Worm (Caenorhabditis elegans) whole organism, young adult: Measurements from ENCODE around the gene K09D9.1.

ENCODE experiments used
- B0336.3 ChIP-seq: fragments of 200-800 bp; sonication (Bioruptor generic); IDR thresholded peaks from 2 replicates; pipeline ENCODE4 v1.3.6; 2022; ENCODE audit warnings: missing genetic modification characterization, missing compliant biosample characterization
- C17E4.6 ChIP-seq: fragments of 200-800 bp; sonication (Bioruptor generic); IDR thresholded peaks from 2 replicates; pipeline ENCODE4 v1.3.6; 2022; ENCODE audit warnings: missing genetic modification reagents, missing genetic modification characterization, missing compliant biosample characterization
- F37B4.10 ChIP-seq: fragments of 200-800 bp; sonication (Bioruptor generic); IDR thresholded peaks from 2 replicates; pipeline ENCODE4 v1.3.6; 2022; ENCODE audit warnings: missing genetic modification characterization, missing compliant biosample characterization
- F49E8.2 ChIP-seq: sonication (generic microtip); optimal IDR thresholded peaks from 3 replicates; lab custom pipeline; 2017; ENCODE audit warnings: missing genetic modification characterization, mild to moderate bottlenecking, missing compliant biosample characterization, antibody characterized with exemption, moderate library complexity; ENCODE audit not compliant: insufficient read depth
- F57C9.4 ChIP-seq: sonication (generic microtip); optimal IDR thresholded peaks from 2 replicates; lab custom pipeline; 2017; ENCODE audit warnings: mild to moderate bottlenecking, missing genetic modification characterization, missing compliant biosample characterization
- K11D2.4 ChIP-seq: fragments of 200-800 bp; sonication (Bioruptor generic); IDR thresholded peaks from 2 replicates; pipeline ENCODE4 v1.3.6; 2022; ENCODE audit warnings: missing genetic modification reagents, missing genetic modification characterization, missing compliant biosample characterization
- ZK185.1 ChIP-seq: sonication (generic microtip); optimal IDR thresholded peaks from 2 replicates; lab custom pipeline; 2016; ENCODE audit warnings: mild to moderate bottlenecking, missing genetic modification characterization, missing compliant biosample characterization; ENCODE audit not compliant: poor library complexity, severe bottlenecking
- aptf-2 ChIP-seq: fragments of 200-800 bp; sonication (Bioruptor generic); conservative IDR thresholded peaks from 2 replicates; pipeline ENCODE4 v1.3.6; 2022; ENCODE audit warnings: missing genetic modification reagents, missing genetic modification characterization, missing compliant biosample characterization
- atf-7 ChIP-seq: sonication (generic microtip); optimal IDR thresholded peaks from 2 replicates; lab custom pipeline; 2017; ENCODE audit warnings: mild to moderate bottlenecking, missing genetic modification characterization, missing compliant biosample characterization
- attf-5 ChIP-seq: fragments of 200-800 bp; sonication (Bioruptor generic); optimal IDR thresholded peaks from 2 replicates; lab custom pipeline; 2018; ENCODE audit warnings: mild to moderate bottlenecking, missing genetic modification characterization, missing compliant biosample characterization
- attf-6 ChIP-seq: fragments of 200-800 bp; sonication (Bioruptor generic); IDR thresholded peaks from 2 replicates; pipeline ENCODE4 v1.3.6; 2022; ENCODE audit warnings: missing genetic modification reagents, missing genetic modification characterization, missing compliant biosample characterization
- ccch-3 ChIP-seq: fragments of 200-800 bp; sonication (Bioruptor generic); optimal IDR thresholded peaks from 2 replicates; lab custom pipeline; 2018; ENCODE audit warnings: mild to moderate bottlenecking, missing genetic modification characterization, missing compliant biosample characterization
- cebp-1 ChIP-seq, 2 experiments: fragments of 200-800 bp in 1 of 2; sonication (Bioruptor generic) in 1 of 2; sonication (generic microtip) in 1 of 2; IDR thresholded peaks in 1 of 2; optimal IDR thresholded peaks in 1 of 2; 2 replicates each; pipeline versions ENCODE4 v1.3.6 to Lab custom; 2017 to 2022; ENCODE audit warnings: missing compliant biosample characterization in 2 of 2, missing genetic modification characterization in 2 of 2, mild to moderate bottlenecking in 1 of 2, missing genetic modification reagents in 1 of 2, moderate library complexity in 1 of 2
- ceh-27 ChIP-seq: fragments of 200-800 bp; sonication (Bioruptor generic); optimal IDR thresholded peaks from 2 replicates; lab custom pipeline; 2018; ENCODE audit warnings: mild to moderate bottlenecking, missing genetic modification characterization, moderate library complexity, missing compliant biosample characterization
- dpl-1 ChIP-seq: fragments of 150-350 bp; optimal IDR thresholded peaks from 2 replicates; lab custom pipeline; 2014; ENCODE audit warnings: missing biosample characterization, missing genetic modification reagents, missing genetic modification characterization
- efl-1 ChIP-seq: fragments of 150-350 bp; optimal IDR thresholded peaks from 2 replicates; lab custom pipeline; 2014; ENCODE audit warnings: missing biosample characterization, missing genetic modification reagents, missing genetic modification characterization
- egl-18 ChIP-seq: fragments of 200-800 bp; sonication (Bioruptor generic); IDR thresholded peaks from 2 replicates; pipeline ENCODE4 v1.3.6; 2022; ENCODE audit warnings: missing genetic modification reagents, missing genetic modification characterization, missing compliant biosample characterization
- egl-44 ChIP-seq: fragments of 200-800 bp; sonication (Bioruptor generic); IDR thresholded peaks from 2 replicates; pipeline ENCODE4 v1.3.6; 2022; ENCODE audit warnings: missing genetic modification reagents, missing genetic modification characterization, missing compliant biosample characterization
- ets-4 ChIP-seq: fragments of 200-800 bp; sonication (Bioruptor generic); optimal IDR thresholded peaks from 2 replicates; lab custom pipeline; 2018; ENCODE audit warnings: mild to moderate bottlenecking, missing genetic modification characterization, missing compliant biosample characterization
- fkh-3 ChIP-seq: sonication (generic microtip); optimal IDR thresholded peaks from 2 replicates; lab custom pipeline; 2016; ENCODE audit warnings: mild to moderate bottlenecking, missing genetic modification characterization, missing compliant biosample characterization
- gei-17 ChIP-seq: fragments of 200-800 bp; sonication (Bioruptor generic); optimal IDR thresholded peaks from 2 replicates; lab custom pipeline; 2018; ENCODE audit warnings: mild to moderate bottlenecking, missing genetic modification characterization, missing compliant biosample characterization
- hmg-20 ChIP-seq: fragments of 200-800 bp; sonication (Bioruptor generic); IDR thresholded peaks from 2 replicates; pipeline ENCODE4 v1.3.6; 2022; ENCODE audit warnings: missing genetic modification reagents, missing genetic modification characterization, missing compliant biosample characterization
- let-607 ChIP-seq, 2 experiments: fragments of 200-800 bp in 1 of 2; sonication (Bioruptor generic) in 1 of 2; sonication (generic microtip) in 1 of 2; optimal IDR thresholded peaks; 2 replicates each; lab custom pipeline; 2016 to 2018; ENCODE audit warnings: mild to moderate bottlenecking in 2 of 2, missing compliant biosample characterization in 2 of 2, missing genetic modification characterization in 2 of 2, moderate library complexity in 2 of 2, missing genotype in 1 of 2
- lin-54 ChIP-seq: fragments of 200-800 bp; sonication (Bioruptor generic); optimal IDR thresholded peaks from 2 replicates; lab custom pipeline; 2018; ENCODE audit warnings: mild to moderate bottlenecking, missing genetic modification characterization, missing compliant biosample characterization
- lir-1 ChIP-seq: fragments of 200-800 bp; sonication (Bioruptor generic); conservative IDR thresholded peaks from 2 replicates; pipeline ENCODE4 v1.3.6; 2022; ENCODE audit warnings: missing genetic modification reagents, missing genetic modification characterization, missing compliant biosample characterization
- madf-10 ChIP-seq: sonication (generic microtip); optimal IDR thresholded peaks from 2 replicates; lab custom pipeline; 2016; ENCODE audit warnings: mild to moderate bottlenecking, missing genetic modification characterization, missing compliant biosample characterization
- madf-6 ChIP-seq: fragments of 200-800 bp; sonication (Bioruptor generic); IDR thresholded peaks from 2 replicates; pipeline ENCODE4 v1.3.6; 2022; ENCODE audit warnings: missing genetic modification reagents, missing genetic modification characterization, missing compliant biosample characterization
- mel-28 ChIP-seq: sonication (generic microtip); optimal IDR thresholded peaks from 2 replicates; lab custom pipeline; 2016; ENCODE audit warnings: borderline replicate concordance, mild to moderate bottlenecking, missing genetic modification characterization, missing compliant biosample characterization
- mxl-1 ChIP-seq: sonication (generic microtip); optimal IDR thresholded peaks from 2 replicates; lab custom pipeline; 2016; ENCODE audit warnings: missing genetic modification characterization, missing compliant biosample characterization
- nfya-1 ChIP-seq: sonication (generic microtip); optimal IDR thresholded peaks from 2 replicates; lab custom pipeline; 2017; ENCODE audit warnings: antibody characterized with exemption, missing compliant biosample characterization, missing genetic modification characterization, borderline replicate concordance; ENCODE audit not compliant: insufficient read depth
- nfya-2 ChIP-seq: fragments of 200-800 bp; sonication (Bioruptor generic); IDR thresholded peaks from 2 replicates; pipeline ENCODE4 v1.3.6; 2022; ENCODE audit warnings: missing genetic modification reagents, missing genetic modification characterization, missing compliant biosample characterization
- pha-4 ChIP-seq: fragments of 150-350 bp; sonication (generic microtip); optimal IDR thresholded peaks from 2 replicates; lab custom pipeline; 2014; ENCODE audit warnings: missing biosample characterization, missing genetic modification reagents, missing genetic modification characterization
- rpc-1 ChIP-seq, 2 experiments: fragments of 150-350 bp in 1 of 2; sonication (generic microtip) in 1 of 2; optimal IDR thresholded peaks; 2 replicates each; lab custom pipeline; 2014 to 2018; ENCODE audit warnings: missing biosample characterization in 1 of 2, missing genetic modification characterization in 1 of 2, missing genetic modification reagents in 1 of 2, missing genotype in 1 of 2
- snpc-1.1 ChIP-seq: sonication (generic microtip); optimal IDR thresholded peaks from 2 replicates; lab custom pipeline; 2017; ENCODE audit warnings: missing genetic modification characterization, mild to moderate bottlenecking, missing compliant biosample characterization, antibody characterized with exemption, moderate library complexity, missing genotype, missing genetic modification reagents; ENCODE audit not compliant: insufficient read depth
- somi-1 ChIP-seq: fragments of 200-800 bp; sonication (Bioruptor generic); optimal IDR thresholded peaks from 2 replicates; lab custom pipeline; 2018; ENCODE audit warnings: mild to moderate bottlenecking, missing genetic modification characterization, missing compliant biosample characterization
- tbp1 ChIP-seq: fragments of 200-800 bp; sonication (Bioruptor generic); optimal IDR thresholded peaks from 2 replicates; lab custom pipeline; 2018; ENCODE audit warnings: mild to moderate bottlenecking, missing genetic modification characterization, missing compliant biosample characterization
- unc-62 ChIP-seq: fragments of 150-350 bp; optimal IDR thresholded peaks from 2 replicates; lab custom pipeline; 2014; ENCODE audit warnings: missing biosample characterization, missing genetic modification reagents, missing genetic modification characterization
- zfh-2 ChIP-seq: fragments of 200-800 bp; sonication (Bioruptor generic); conservative IDR thresholded peaks from 2 replicates; pipeline ENCODE4 v1.3.6; 2022; ENCODE audit warnings: missing genetic modification reagents, missing genetic modification characterization, missing compliant biosample characterization
- ztf-26 ChIP-seq: sonication (generic microtip); optimal IDR thresholded peaks from 2 replicates; lab custom pipeline; 2017; ENCODE audit warnings: missing genetic modification characterization, missing compliant biosample characterization
- ztf-28 ChIP-seq: fragments of 200-800 bp; sonication (Bioruptor generic); IDR thresholded peaks from 2 replicates; pipeline ENCODE4 v1.3.6; 2022; ENCODE audit warnings: missing genetic modification reagents, missing genetic modification characterization, missing compliant biosample characterization
- ztf-3 ChIP-seq: fragments of 200-800 bp; sonication (Bioruptor generic); optimal IDR thresholded peaks from 2 replicates; lab custom pipeline; 2018; ENCODE audit warnings: mild to moderate bottlenecking, missing genetic modification characterization, missing compliant biosample characterization

K09D9.1 gene

ce11 chrV:4007927-4008326 lies 16.9 kb upstream of the K09D9.1 start, which contains the start of gene srh-7:
srh-7 (plus strand) TSS chrV:4008227.
- TF ChIP-seq cebp-1 (GFP tag; IDR thresholded peaks at IDR 0.05; lab: Robert Waterston, UW) (no peak), cebp-1 (tag; optimal IDR thresholded peaks at IDR 0.05; lab: Kevin White, UChicago) (no peak), ccch-3 (GFP tag; lab: Kevin White, UChicago) (no peak), zfh-2 (GFP tag; lab: Robert Waterston, UW) (no peak), fkh-3 (tag; lab: Kevin White, UChicago) (no peak), rpc-1 (optimal IDR thresholded peaks at IDR 0.05; lab: Kevin White, UChicago) (no peak), rpc-1 (tag; optimal IDR thresholded peaks at IDR 0.05; lab: Kevin White, UChicago) (no peak), lir-1 (GFP tag; lab: Robert Waterston, UW) (no peak), aptf-2 (GFP tag; lab: Robert Waterston, UW) (no peak), C17E4.6 (GFP tag; lab: Robert Waterston, UW) (no peak), attf-6 (no peak), snpc-1.1 (tag; lab: Kevin White, UChicago) (no peak), ZK185.1 (tag; lab: Kevin White, UChicago) (no peak), ets-4 (GFP tag; lab: Kevin White, UChicago) (no peak), mel-28 (tag; lab: Kevin White, UChicago) (no peak), ztf-28 (GFP tag; lab: Robert Waterston, UW) (no peak), hmg-20 (GFP tag; lab: Robert Waterston, UW) (no peak), F37B4.10 (GFP tag; lab: Robert Waterston, UW) (no peak), egl-18 (no peak)

DNA sequence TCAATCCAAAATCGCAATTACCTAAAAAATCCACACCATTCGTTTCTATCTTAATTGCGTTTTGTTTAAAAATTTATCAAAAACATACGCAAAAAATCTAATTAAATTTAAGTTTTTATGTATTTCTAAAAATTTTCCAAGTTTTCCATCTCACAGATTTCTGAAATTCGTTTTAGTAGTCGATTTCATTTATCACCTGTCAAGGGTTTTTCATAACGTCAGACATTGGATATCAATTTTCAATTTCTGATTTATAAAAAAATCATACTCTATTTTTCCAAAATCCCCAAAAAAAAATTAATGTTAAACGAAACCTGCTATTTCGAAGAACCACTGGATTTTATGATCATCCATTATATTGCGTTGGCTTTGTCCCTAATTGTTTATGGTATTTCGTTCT lies 14.7 kb upstream of the K09D9.1 start, which contains the start of gene srh-4:
srh-4 (plus strand) TSS at position 301 of the 400 bp plus-strand sequence.
- TF ChIP-seq nfya-1 = no peak
- no peak for TF ChIP-seq ceh-27 (GFP tag; lab: Kevin White, UChicago)
- TF ChIP-seq atf-7 (tag; lab: Kevin White, UChicago) = no peak
- TF ChIP-seq K11D2.4 (GFP tag; lab: Robert Waterston, UW) = no peak
- no peak for TF ChIP-seq mxl-1 (tag; lab: Kevin White, UChicago)
- no peak for TF ChIP-seq nfya-2 (GFP tag; lab: Robert Waterston, UW)
- no peak for TF ChIP-seq ztf-26 (tag; lab: Kevin White, UChicago)
- no peak for TF ChIP-seq lir-1 (GFP tag; lab: Robert Waterston, UW)

- TF ChIP-seq ztf-3 (no peak), efl-1 (GFP tag; lab: Kevin White, UChicago) (no peak), madf-10 (no peak), B0336.3 (GFP tag; lab: Robert Waterston, UW) (no peak), tbp1 (no peak), ztf-26 (tag; lab: Kevin White, UChicago) (no peak), pha-4 (tag; lab: Kevin White, UChicago) (no peak), egl-44 (GFP tag; lab: Robert Waterston, UW) (no peak), somi-1 (GFP tag; lab: Kevin White, UChicago) (no peak), let-607 (tag; optimal IDR thresholded peaks at IDR 0.05; lab: Kevin White, UChicago) (no peak), F57C9.4 (tag; lab: Kevin White, UChicago) (no peak), lin-54 (GFP tag; lab: Kevin White, UChicago) (no peak), unc-62 (GFP tag; lab: Kevin White, UChicago) (no peak), attf-5 (GFP tag; lab: Kevin White, UChicago) (no peak), madf-6 (no peak), dpl-1 (GFP tag; lab: Kevin White, UChicago) (no peak), F49E8.2 (tag; lab: Kevin White, UChicago) (no peak), gei-17 (GFP tag; lab: Kevin White, UChicago) (no peak), cebp-1 (GFP tag; IDR thresholded peaks at IDR 0.05; lab: Robert Waterston, UW) (no peak), cebp-1 (tag; optimal IDR thresholded peaks at IDR 0.05; lab: Kevin White, UChicago) (no peak)
Observed at ce11 chrV:4016780-4017179, 8.1 kb upstream of the K09D9.1 start, which contains the start of gene srw-89. srw-89 (plus strand) TSS chrV:4017080.
